Fruit fly (Drosophila melanogaster) whole organism, pupa: ENCODE data around the gene wrd.
A peak's percentile ranks its signal among the peaks of the same experiment; 100 is the strongest.

Experiments used
- CG12605 ChIP-seq: fragments of 200-800 bp; sonication (Bioruptor generic); IDR thresholded peaks from 2 replicates; pipeline ENCODE4 v1.3.6; 2022; ENCODE audit warnings: missing biosample characterization, missing genetic modification characterization
- CG13204 ChIP-seq: fragments of 200-800 bp; sonication (Bioruptor generic); optimal IDR thresholded peaks from 2 replicates; lab custom pipeline; 2018; ENCODE audit warnings: missing biosample characterization, mild to moderate bottlenecking, missing genetic modification characterization, moderate library complexity
- CG15710 ChIP-seq: fragments of 200-800 bp; sonication (Bioruptor generic); optimal IDR thresholded peaks from 2 replicates; lab custom pipeline; 2018; ENCODE audit warnings: missing biosample characterization, mild to moderate bottlenecking, missing genetic modification characterization, moderate library complexity
- CG17806 ChIP-seq: fragments of 200-800 bp; sonication (Bioruptor generic); optimal IDR thresholded peaks from 2 replicates; lab custom pipeline; 2018; ENCODE audit warnings: missing biosample characterization, mild to moderate bottlenecking, missing genetic modification characterization, moderate library complexity
- CG32121 ChIP-seq: fragments of 200-800 bp; sonication (Bioruptor generic); IDR thresholded peaks from 2 replicates; pipeline ENCODE4 v1.3.6; 2022; ENCODE audit warnings: missing biosample characterization, missing genetic modification characterization
- CG34367 ChIP-seq: fragments of 200-800 bp; sonication (Bioruptor generic); optimal IDR thresholded peaks from 2 replicates; lab custom pipeline; 2018; ENCODE audit warnings: missing biosample characterization, mild to moderate bottlenecking, missing genetic modification characterization
- CG4496 ChIP-seq: fragments of 200-800 bp; sonication (Bioruptor generic); IDR thresholded peaks from 3 replicates; pipeline ENCODE4 v1.3.6; 2022; ENCODE audit warnings: missing biosample characterization, missing genetic modification characterization
- CG8159 ChIP-seq: fragments of 200-800 bp; sonication (Bioruptor generic); optimal IDR thresholded peaks from 3 replicates; lab custom pipeline; 2018; ENCODE audit warnings: missing biosample characterization, mild to moderate bottlenecking, missing genetic modification characterization, moderate library complexity
- CG8301 ChIP-seq: fragments of 200-800 bp; sonication (Bioruptor generic); optimal IDR thresholded peaks from 2 replicates; lab custom pipeline; 2018; ENCODE audit warnings: missing biosample characterization, mild to moderate bottlenecking, missing genetic modification characterization
- CG9948 ChIP-seq: fragments of 200-800 bp; sonication (Bioruptor generic); optimal IDR thresholded peaks from 2 replicates; lab custom pipeline; 2018; ENCODE audit warnings: missing biosample characterization, mild to moderate bottlenecking, missing genetic modification characterization, moderate library complexity
- EcR ChIP-seq: fragments of 200-800 bp; sonication (Bioruptor generic); optimal IDR thresholded peaks from 3 replicates; lab custom pipeline; 2019; ENCODE audit warnings: missing biosample characterization, missing genetic modification characterization, mild to moderate bottlenecking, moderate library complexity, missing genetic modification reagents
- Ets98B ChIP-seq: fragments of 200-800 bp; sonication (Bioruptor generic); IDR thresholded peaks from 2 replicates; pipeline ENCODE4 v1.3.6; 2022; ENCODE audit warnings: missing biosample characterization, missing genetic modification characterization
- Pif1A ChIP-seq: fragments of 200-800 bp; sonication (Bioruptor generic); optimal IDR thresholded peaks from 3 replicates; lab custom pipeline; 2016; ENCODE audit warnings: missing biosample characterization, missing genetic modification characterization
- fd96Ca ChIP-seq: fragments of 200-800 bp; sonication (Bioruptor generic); IDR thresholded peaks from 3 replicates; pipeline ENCODE4 v1.3.6; 2022; ENCODE audit warnings: missing biosample characterization, missing genetic modification characterization
- gl ChIP-seq: fragments of 200-800 bp; sonication (Bioruptor generic); optimal IDR thresholded peaks from 2 replicates; lab custom pipeline; 2018; ENCODE audit warnings: missing biosample characterization, mild to moderate bottlenecking, missing genetic modification characterization
- rn ChIP-seq: fragments of 200-800 bp; sonication (Bioruptor generic); IDR thresholded peaks from 2 replicates; pipeline ENCODE4 v1.3.6; 2022; ENCODE audit warnings: missing biosample characterization, missing genetic modification characterization

wrd gene

DNA sequence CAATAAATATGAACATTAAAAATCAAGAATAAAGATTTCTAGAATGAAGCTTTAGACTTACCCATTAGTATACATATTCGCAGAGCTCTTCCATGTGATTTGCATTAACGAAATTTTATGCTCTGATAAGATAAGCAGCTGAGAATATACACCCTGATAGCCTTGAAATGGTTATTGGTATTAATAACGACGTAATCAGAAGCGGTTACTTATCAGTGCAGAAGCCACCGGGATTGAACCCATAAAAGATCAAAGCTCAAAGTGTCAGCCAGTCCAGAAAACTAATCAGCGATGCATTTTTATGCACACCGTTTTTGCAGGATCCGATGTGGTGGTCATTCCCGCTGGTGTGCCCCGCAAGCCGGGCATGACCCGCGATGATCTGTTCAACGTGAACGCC, 59.8 kb downstream of the wrd start:
- TF ChIP-seq rn (GFP tag; lab: Robert Waterston, UW), result no peak
- TF ChIP-seq CG8301 (tag; lab: Kevin White, UChicago), result no peak
- no peak for TF ChIP-seq fd96Ca (GFP tag; lab: Robert Waterston, UW)
- TF ChIP-seq CG34367 (tag; lab: Kevin White, UChicago), result no peak
- no peak for TF ChIP-seq CG32121 (GFP tag; lab: Robert Waterston, UW)
- TF ChIP-seq CG8159 (tag; lab: Kevin White, UChicago), result no peak
- TF ChIP-seq CG12605 (GFP tag; lab: Robert Waterston, UW), result no peak
- no peak for TF ChIP-seq CG17806 (tag; lab: Kevin White, UChicago)
- no peak for TF ChIP-seq Ets98B (GFP tag; lab: Robert Waterston, UW)
- TF ChIP-seq CG15710 (tag; lab: Kevin White, UChicago), result no peak
- no peak for TF ChIP-seq Pif1A
- no peak for TF ChIP-seq CG9948 (tag; lab: Kevin White, UChicago)
- no peak for TF ChIP-seq EcR (GFP tag; lab: Kevin White, UChicago)
- TF ChIP-seq CG13204 (GFP tag; lab: Kevin White, UChicago), result no peak
- TF ChIP-seq gl (tag; lab: Kevin White, UChicago), result no peak
- no peak for TF ChIP-seq CG4496 (GFP tag; lab: Robert Waterston, UW)

DNA sequence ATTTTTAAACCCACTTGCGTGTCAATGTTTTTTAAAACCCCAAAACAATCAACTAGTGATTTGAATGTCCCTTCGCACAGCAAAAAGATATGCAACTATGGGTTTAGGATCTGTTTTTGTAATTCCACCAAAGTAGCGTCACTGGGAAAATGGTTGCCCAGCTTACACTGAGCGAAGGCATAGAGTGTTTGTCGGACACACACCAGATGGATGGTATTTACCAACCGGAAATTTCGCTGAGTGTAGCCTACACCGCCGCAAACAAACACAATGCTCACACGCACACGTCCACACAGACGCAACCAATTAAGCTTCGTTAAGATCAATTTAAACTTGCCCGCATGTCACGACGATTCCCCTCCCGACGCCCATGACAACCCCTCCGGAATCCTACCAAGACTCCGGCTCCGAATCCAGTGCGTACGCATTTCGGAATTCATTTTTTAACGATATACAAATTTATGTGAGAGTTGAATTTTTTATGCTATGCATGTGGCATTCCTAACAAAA, 61.2 kb downstream of the wrd start:
- TF ChIP-seq CG17806 (tag; lab: Kevin White, UChicago), result no peak
- no peak for TF ChIP-seq CG4496 (GFP tag; lab: Robert Waterston, UW)
- TF ChIP-seq gl (tag; lab: Kevin White, UChicago), result no peak
- peak; percentile 29; the same call in 1 of the 2 replicates for TF ChIP-seq Ets98B (GFP tag; lab: Robert Waterston, UW)
- TF ChIP-seq CG15710 (tag; lab: Kevin White, UChicago), result no peak
